Worm (Caenorhabditis elegans) whole organism, L2 larva: ENCODE measurements around the gene lec-9.

Experiments
- C34F6.9 ChIP-seq: fragments of 150-350 bp; optimal IDR thresholded peaks from 2 replicates; lab custom pipeline; 2014; ENCODE audit warnings: missing biosample characterization, missing genetic modification characterization
- F13H6.1 ChIP-seq: sonication (generic microtip); optimal IDR thresholded peaks from 2 replicates; lab custom pipeline; 2016; ENCODE audit warnings: missing genetic modification characterization, missing compliant biosample characterization
- R02D3.7 ChIP-seq: fragments of 150-350 bp; optimal IDR thresholded peaks from 2 replicates; lab custom pipeline; 2014; ENCODE audit warnings: missing biosample characterization, missing genetic modification characterization
- Y55F3AM.14 ChIP-seq: fragments of 200-800 bp; sonication (Bioruptor generic); optimal IDR thresholded peaks from 2 replicates; lab custom pipeline; 2018; ENCODE audit warnings: mild to moderate bottlenecking, missing genetic modification characterization, missing compliant biosample characterization
- ZK546.5 ChIP-seq: sonication (generic microtip); optimal IDR thresholded peaks from 2 replicates; lab custom pipeline; 2017; ENCODE audit warnings: missing biosample characterization, missing genetic modification characterization
- alr-1 ChIP-seq: fragments of 150-350 bp; optimal IDR thresholded peaks from 2 replicates; lab custom pipeline; 2014; ENCODE audit warnings: missing biosample characterization, missing genetic modification characterization
- aly-2 ChIP-seq: fragments of 150-350 bp; optimal IDR thresholded peaks from 2 replicates; lab custom pipeline; 2014; ENCODE audit warnings: missing biosample characterization, missing genetic modification characterization
- ama-1 ChIP-seq: fragments of 150-350 bp; optimal IDR thresholded peaks from 2 replicates; lab custom pipeline; 2018; ENCODE audit warnings: inconsistent platforms
- blmp-1 ChIP-seq: sonication (generic microtip); optimal IDR thresholded peaks from 2 replicates; lab custom pipeline; 2017; ENCODE audit warnings: missing genetic modification characterization, mild to moderate bottlenecking, missing compliant biosample characterization, antibody characterized with exemption, moderate library complexity; ENCODE audit not compliant: insufficient read depth
- ceh-16 ChIP-seq: fragments of 150-350 bp; optimal IDR thresholded peaks from 2 replicates; lab custom pipeline; 2014; ENCODE audit warnings: missing biosample characterization, missing genetic modification characterization
- ceh-82 ChIP-seq: fragments of 150-350 bp; optimal IDR thresholded peaks from 2 replicates; lab custom pipeline; 2014; ENCODE audit warnings: missing biosample characterization, missing genetic modification characterization
- crh-2 ChIP-seq: sonication (generic microtip); optimal IDR thresholded peaks from 2 replicates; lab custom pipeline; 2017; ENCODE audit warnings: missing biosample characterization, missing genetic modification characterization
- dmd-4 ChIP-seq: sonication (generic microtip); optimal IDR thresholded peaks from 2 replicates; lab custom pipeline; 2017; ENCODE audit warnings: missing biosample characterization, missing genetic modification characterization
- egl-27 ChIP-seq: sonication (generic microtip); optimal IDR thresholded peaks from 3 replicates; lab custom pipeline; 2017; ENCODE audit warnings: missing biosample characterization, missing genetic modification reagents, missing genetic modification characterization
- elt-1 ChIP-seq: fragments of 150-350 bp; optimal IDR thresholded peaks from 2 replicates; lab custom pipeline; 2014; ENCODE audit warnings: missing biosample characterization, missing genetic modification characterization
- elt-3 ChIP-seq: sonication (generic microtip); optimal IDR thresholded peaks from 2 replicates; lab custom pipeline; 2017; ENCODE audit warnings: missing biosample characterization, missing genetic modification characterization
- fos-1 ChIP-seq: fragments of 150-350 bp; optimal IDR thresholded peaks from 2 replicates; lab custom pipeline; 2014; ENCODE audit warnings: missing biosample characterization, missing genetic modification characterization
- gmeb-1 ChIP-seq: fragments of 150-350 bp; optimal IDR thresholded peaks from 2 replicates; lab custom pipeline; 2014; ENCODE audit warnings: missing biosample characterization, missing genetic modification characterization
- lin-11 ChIP-seq: fragments of 150-350 bp; sonication (generic microtip); optimal IDR thresholded peaks from 2 replicates; lab custom pipeline; 2014; ENCODE audit warnings: missing biosample characterization, missing genetic modification characterization, inconsistent platforms, mixed read lengths
- lin-13 ChIP-seq: fragments of 150-350 bp; optimal IDR thresholded peaks from 2 replicates; lab custom pipeline; 2014; ENCODE audit warnings: missing biosample characterization, missing genetic modification reagents, missing genetic modification characterization
- lin-39 ChIP-seq: fragments of 150-350 bp; optimal IDR thresholded peaks from 2 replicates; lab custom pipeline; 2014; ENCODE audit warnings: missing biosample characterization, missing genetic modification reagents, missing genetic modification characterization
- lsy-2 ChIP-seq, 2 experiments: fragments of 150-350 bp in 1 of 2; sonication (generic microtip) in 1 of 2; optimal IDR thresholded peaks; 2 replicates each; lab custom pipeline; 2014 to 2017; ENCODE audit warnings: missing biosample characterization in 2 of 2, missing genetic modification characterization in 2 of 2
- mab-5 ChIP-seq: fragments of 150-350 bp; optimal IDR thresholded peaks from 2 replicates; lab custom pipeline; 2014; ENCODE audit warnings: missing biosample characterization, missing genetic modification characterization
- mbf-1 ChIP-seq: sonication (generic microtip); optimal IDR thresholded peaks from 2 replicates; lab custom pipeline; 2017; ENCODE audit warnings: missing biosample characterization, missing genetic modification characterization
- mdl-1 ChIP-seq, 2 experiments: fragments of 150-350 bp in 1 of 2; sonication (generic microtip) in 1 of 2; optimal IDR thresholded peaks; 2 replicates each; lab custom pipeline; 2017; ENCODE audit warnings: missing biosample characterization in 2 of 2, missing genetic modification characterization in 2 of 2
- nhr-10 ChIP-seq: sonication (generic microtip); optimal IDR thresholded peaks from 2 replicates; lab custom pipeline; 2017; ENCODE audit warnings: missing biosample characterization, missing genetic modification characterization
- nhr-11 ChIP-seq: fragments of 150-350 bp; optimal IDR thresholded peaks from 2 replicates; lab custom pipeline; 2014; ENCODE audit warnings: missing biosample characterization, missing genetic modification characterization
- nhr-12 ChIP-seq: fragments of 150-350 bp; optimal IDR thresholded peaks from 2 replicates; lab custom pipeline; 2014; ENCODE audit warnings: missing biosample characterization, missing genetic modification characterization
- nhr-129 ChIP-seq: fragments of 150-350 bp; optimal IDR thresholded peaks from 2 replicates; lab custom pipeline; 2014; ENCODE audit warnings: missing biosample characterization, missing genetic modification characterization
- nhr-21 ChIP-seq: fragments of 150-350 bp; optimal IDR thresholded peaks from 2 replicates; lab custom pipeline; 2014; ENCODE audit warnings: missing biosample characterization, missing genetic modification characterization
- nhr-23 ChIP-seq: fragments of 150-350 bp; optimal IDR thresholded peaks from 2 replicates; lab custom pipeline; 2014; ENCODE audit warnings: missing biosample characterization, missing genetic modification reagents, missing genetic modification characterization
- nhr-237 ChIP-seq: fragments of 150-350 bp; optimal IDR thresholded peaks from 2 replicates; lab custom pipeline; 2014; ENCODE audit warnings: missing biosample characterization, missing genetic modification characterization
- nhr-25 ChIP-seq: fragments of 150-350 bp; sonication (generic microtip); optimal IDR thresholded peaks from 3 replicates; lab custom pipeline; 2014; ENCODE audit warnings: missing biosample characterization, missing genetic modification characterization
- nhr-6 ChIP-seq: fragments of 150-350 bp; optimal IDR thresholded peaks from 2 replicates; lab custom pipeline; 2014; ENCODE audit warnings: missing biosample characterization, missing genetic modification characterization
- nhr-77 ChIP-seq: fragments of 150-350 bp; optimal IDR thresholded peaks from 2 replicates; lab custom pipeline; 2014; ENCODE audit warnings: missing biosample characterization, missing genetic modification characterization
- peb-1 ChIP-seq: fragments of 150-350 bp; optimal IDR thresholded peaks from 2 replicates; lab custom pipeline; 2014; ENCODE audit warnings: missing biosample characterization, missing genetic modification characterization
- sem-4 ChIP-seq: fragments of 150-350 bp; optimal IDR thresholded peaks from 2 replicates; lab custom pipeline; 2014; ENCODE audit warnings: missing biosample characterization, missing genetic modification reagents, missing genetic modification characterization
- skn-1 ChIP-seq: sonication (generic microtip); optimal IDR thresholded peaks from 2 replicates; lab custom pipeline; 2017; ENCODE audit warnings: missing biosample characterization, missing genetic modification characterization
- sma-3 ChIP-seq: sonication (generic microtip); optimal IDR thresholded peaks from 2 replicates; lab custom pipeline; 2016; ENCODE audit warnings: missing genetic modification reagents, missing genetic modification characterization, missing compliant biosample characterization
- sma-9 ChIP-seq, 2 experiments: fragments of 150-350 bp in 1 of 2; sonication (generic microtip) in 1 of 2; optimal IDR thresholded peaks; 2 replicates each; lab custom pipeline; 2014 to 2016; ENCODE audit warnings: missing genetic modification characterization in 2 of 2, mild to moderate bottlenecking in 1 of 2, missing biosample characterization in 1 of 2, missing compliant biosample characterization in 1 of 2, missing genetic modification reagents in 1 of 2, moderate library complexity in 1 of 2
- snpc-4 ChIP-seq: fragments of 150-350 bp; optimal IDR thresholded peaks from 2 replicates; lab custom pipeline; 2014; ENCODE audit warnings: missing biosample characterization, missing genetic modification characterization
- unc-39 ChIP-seq: fragments of 150-350 bp; optimal IDR thresholded peaks from 2 replicates; lab custom pipeline; 2014; ENCODE audit warnings: missing biosample characterization, missing genetic modification characterization
- unc-55 ChIP-seq: fragments of 150-350 bp; sonication (generic microtip); optimal IDR thresholded peaks from 3 replicates; lab custom pipeline; 2014; ENCODE audit warnings: missing biosample characterization, missing genetic modification reagents, missing genetic modification characterization
- unc-62 ChIP-seq: fragments of 150-350 bp; optimal IDR thresholded peaks from 2 replicates; lab custom pipeline; 2014; ENCODE audit warnings: missing biosample characterization, missing genetic modification reagents, missing genetic modification characterization
- zag-1 ChIP-seq: fragments of 150-350 bp; optimal IDR thresholded peaks from 2 replicates; lab custom pipeline; 2014; ENCODE audit warnings: missing biosample characterization, missing genetic modification characterization
- ztf-1 ChIP-seq: fragments of 200-800 bp; sonication (Bioruptor generic); conservative IDR thresholded peaks from 2 replicates; pipeline ENCODE4 v1.3.6; 2022; ENCODE audit warnings: missing genetic modification characterization, missing compliant biosample characterization
- ztf-11 ChIP-seq: sonication (generic microtip); optimal IDR thresholded peaks from 2 replicates; lab custom pipeline; 2017; ENCODE audit warnings: missing biosample characterization, missing genetic modification characterization
- ztf-4 ChIP-seq: fragments of 150-350 bp; optimal IDR thresholded peaks from 2 replicates; lab custom pipeline; 2014; ENCODE audit warnings: missing biosample characterization, missing genetic modification characterization

Gene lec-9

DNA sequence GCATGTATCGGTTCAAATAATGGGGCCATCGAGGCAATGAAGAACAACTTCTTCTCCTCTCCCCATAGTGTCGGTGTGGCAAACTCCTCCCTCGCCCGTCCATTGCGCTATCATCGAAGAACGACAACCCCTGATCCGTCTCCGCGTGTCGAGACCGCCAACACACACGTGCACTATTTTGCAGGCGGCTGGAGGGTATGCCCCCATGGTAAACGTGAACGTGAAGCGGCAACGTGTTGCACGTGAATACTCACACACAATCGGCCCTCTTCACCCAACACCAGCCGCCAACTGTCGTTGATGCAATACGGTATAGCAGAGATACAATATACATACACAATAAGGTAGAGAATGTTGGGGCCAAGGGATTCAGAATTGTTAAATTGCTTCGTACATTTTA, 32.9 kb downstream of the lec-9 start (continued):
- no peak for TF ChIP-seq elt-3
- TF ChIP-seq R02D3.7 (tag; lab: Kevin White, UChicago), result no peak
- TF ChIP-seq ceh-82, result no peak
- TF ChIP-seq mab-5 (tag; lab: Kevin White, UChicago), result no peak
- peak; percentile 75 for TF ChIP-seq nhr-25 (tag; lab: Kevin White, UChicago)
- TF ChIP-seq nhr-12 (tag; lab: Kevin White, UChicago), result no peak
- no peak for TF ChIP-seq lin-39
- no peak for TF ChIP-seq nhr-237 (tag; lab: Kevin White, UChicago)
- no peak for TF ChIP-seq ztf-4 (tag; lab: Kevin White, UChicago)
- TF ChIP-seq fos-1 (tag; lab: Kevin White, UChicago), result peak; percentile 29
- no peak for TF ChIP-seq zag-1 (tag; lab: Kevin White, UChicago)
- TF ChIP-seq ztf-11 (tag; lab: Kevin White, UChicago), result no peak
- no peak for TF ChIP-seq elt-1
- no peak for TF ChIP-seq nhr-11
- TF ChIP-seq unc-39, result no peak

DNA sequence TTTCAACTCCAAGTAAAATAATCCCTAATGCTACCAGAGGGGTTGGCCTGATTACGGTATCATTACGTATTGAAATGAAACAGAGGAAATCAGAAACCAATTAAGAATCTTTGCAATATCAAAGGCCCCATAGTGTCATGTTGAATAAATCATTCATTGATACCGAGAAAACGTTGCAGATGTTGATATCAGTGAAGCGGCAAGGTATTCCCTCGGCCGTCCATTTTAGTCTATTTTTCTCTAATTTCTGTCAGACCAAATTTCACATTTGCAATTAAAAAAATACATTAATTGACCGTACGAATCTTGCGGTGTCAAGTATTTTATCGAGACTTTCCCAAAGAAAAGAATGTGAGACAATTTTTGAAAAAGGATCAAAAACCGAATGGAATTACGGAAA, 34.0 kb downstream of the lec-9 start:
- peak; percentile 17 for TF ChIP-seq blmp-1 (tag; lab: Kevin White, UChicago)
- TF ChIP-seq sma-9 (GFP tag; optimal IDR thresholded peaks at IDR 0.05; lab: Kevin White, UChicago), result peak; percentile 76
- no peak for TF ChIP-seq sma-9 (tag; optimal IDR thresholded peaks at IDR 0.05; lab: Kevin White, UChicago)
- no peak for TF ChIP-seq mbf-1
- TF ChIP-seq ceh-16 (tag; lab: Kevin White, UChicago), result no peak
- TF ChIP-seq, all 48 proteins: peak for 2

- TF ChIP-seq snpc-4 (tag; lab: Kevin White, UChicago) (no peak), mdl-1 (tag; optimal IDR thresholded peaks at IDR 0.05; lab: Kevin White, UChicago) (peak; percentile 35 to 36), R02D3.7 (tag; lab: Kevin White, UChicago) (no peak), elt-1 (no peak), ZK546.5 (tag; lab: Kevin White, UChicago) (no peak), sma-3 (GFP tag; lab: Kevin White, UChicago) (peak; percentile 4), skn-1 (no peak), F13H6.1 (tag; lab: Kevin White, UChicago) (peak; percentile 42), dmd-4 (tag; lab: Kevin White, UChicago) (no peak), alr-1 (tag; lab: Kevin White, UChicago) (no peak), nhr-129 (tag; lab: Kevin White, UChicago) (peak; percentile 89), lsy-2 (tag; optimal IDR thresholded peaks at IDR 0.05; lab: Kevin White, UChicago) (peak in 1 of 2 experiments; percentile 49), nhr-21 (peak; percentile 55), nhr-23 (tag; lab: Kevin White, UChicago) (no peak), mbf-1 (no peak), ceh-16 (tag; lab: Kevin White, UChicago) (no peak), nhr-237 (tag; lab: Kevin White, UChicago) (no peak), peb-1 (tag; lab: Kevin White, UChicago) (no peak), zag-1 (tag; lab: Kevin White, UChicago) (no peak), fos-1 (tag; lab: Kevin White, UChicago) (peak; percentile 35), crh-2 (tag; lab: Kevin White, UChicago) (peak; percentile 51), elt-3 (no peak), ztf-4 (tag; lab: Kevin White, UChicago) (no peak), unc-62 (GFP tag; lab: Kevin White, UChicago) (no peak), Y55F3AM.14 (GFP tag; lab: Kevin White, UChicago) (no peak), sma-9 (GFP tag; optimal IDR thresholded peaks at IDR 0.05; lab: Kevin White, UChicago) (peak; percentile 92), sma-9 (tag; optimal IDR thresholded peaks at IDR 0.05; lab: Kevin White, UChicago) (no peak), mab-5 (tag; lab: Kevin White, UChicago) (no peak), sem-4 (no peak), nhr-25 (tag; lab: Kevin White, UChicago) (no peak), lin-13 (GFP tag; lab: Kevin White, UChicago) (no peak), nhr-11 (no peak), unc-39 (no peak), lin-11 (no peak), egl-27 (tag; lab: Kevin White, UChicago) (no peak), gmeb-1 (tag; lab: Kevin White, UChicago) (no peak), C34F6.9 (no peak), ama-1 (lab: Kevin White, UChicago) (no peak), aly-2 (tag; lab: Kevin White, UChicago) (no peak), ztf-11 (tag; lab: Kevin White, UChicago) (no peak), nhr-12 (tag; lab: Kevin White, UChicago) (no peak), ztf-1 (GFP tag; lab: Robert Waterston, UW) (no peak), nhr-77 (no peak), nhr-6 (no peak), blmp-1 (tag; lab: Kevin White, UChicago) (no peak), lin-39 (no peak), ceh-82 (no peak), nhr-10 (tag; lab: Kevin White, UChicago) (no peak), unc-55 (GFP tag; lab: Kevin White, UChicago) (no peak)
Observed at ce11 chrX:17636326-17636735, 36.0 kb downstream of the lec-9 start.
